Worm (Caenorhabditis elegans) whole organism, young adult: ENCODE results near the gene F14H3.3.

Experiments used
- bed-2 ChIP-seq: fragments of 200-800 bp; sonication (Bioruptor generic); IDR thresholded peaks from 2 replicates; pipeline ENCODE4 v1.3.6; 2022; ENCODE audit warnings: missing genetic modification reagents, missing genetic modification characterization, missing compliant biosample characterization
- efl-1 ChIP-seq: fragments of 150-350 bp; optimal IDR thresholded peaks from 2 replicates; lab custom pipeline; 2014; ENCODE audit warnings: missing biosample characterization, missing genetic modification reagents, missing genetic modification characterization
- mes-4 ChIP-seq: sonication (generic microtip); optimal IDR thresholded peaks from 2 replicates; lab custom pipeline; 2016; ENCODE audit warnings: missing genotype, missing genetic modification characterization, missing compliant biosample characterization
- rec-8 ChIP-seq, 2 experiments: sonication (generic microtip); optimal IDR thresholded peaks; 2 replicates each; lab custom pipeline; 2016; ENCODE audit warnings: mild to moderate bottlenecking in 2 of 2, missing genetic modification characterization in 2 of 2, missing genetic modification reagents in 2 of 2, missing genotype in 2 of 2, missing biosample characterization in 1 of 2, missing compliant biosample characterization in 1 of 2, moderate library complexity in 1 of 2
- sea-2 ChIP-seq: fragments of 200-800 bp; sonication (Bioruptor generic); IDR thresholded peaks from 2 replicates; pipeline ENCODE4 v1.3.6; 2022; ENCODE audit warnings: missing genetic modification characterization, missing compliant biosample characterization
- snpc-4 ChIP-seq, 5 experiments: fragments of 150-350 bp in 1 of 5; sonication (generic microtip) in 4 of 5; optimal IDR thresholded peaks; 2 replicates each; lab custom pipeline; 2014 to 2018; ENCODE audit warnings: missing genetic modification characterization in 5 of 5, missing biosample characterization in 3 of 5, antibody characterized with exemption in 2 of 5, mild to moderate bottlenecking in 2 of 5, missing compliant biosample characterization in 2 of 5, missing genotype in 2 of 5, moderate library complexity in 2 of 5, missing genetic modification reagents in 1 of 5

DNA sequence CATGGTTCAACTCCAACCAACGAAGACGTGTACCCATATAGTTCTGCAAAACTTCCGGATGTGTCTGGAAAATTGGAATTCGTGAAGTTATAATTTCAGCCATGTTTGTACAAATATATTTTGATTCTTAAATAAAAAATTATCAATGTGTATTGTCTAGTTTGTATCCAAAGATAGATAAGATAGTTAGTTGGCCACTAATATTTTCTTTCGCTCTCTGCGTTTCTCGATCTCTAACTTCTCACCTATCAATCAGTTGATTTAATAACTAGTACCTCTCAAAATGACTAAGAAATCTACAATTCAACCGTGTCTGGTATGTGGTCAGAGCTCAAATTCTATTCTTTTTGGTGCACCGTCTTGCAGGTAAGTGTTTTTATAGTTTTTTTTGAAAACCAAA is 17.9 kb upstream of the F14H3.3 start, which contains the start of gene nhr-176:
- TF ChIP-seq bed-2 (GFP tag; lab: Robert Waterston, UW) (no peak), mes-4 (no peak), efl-1 (no peak), snpc-4 (GFP tag; optimal IDR thresholded peaks at IDR 0.05; lab: Kevin White, UChicago) (no peak), snpc-4 (tag; optimal IDR thresholded peaks at IDR 0.05; lab: Kevin White, UChicago) (no peak), sea-2 (GFP tag; lab: Robert Waterston, UW) (no peak), rec-8 (tag; optimal IDR thresholded peaks at IDR 0.05; lab: Kevin White, UChicago) (no peak)
